Worm (Caenorhabditis elegans) whole organism, young adult: ENCODE results near the gene F52G3.7.

Source experiments
- B0035.1 ChIP-seq: sonication (generic microtip); optimal IDR thresholded peaks from 2 replicates; lab custom pipeline; 2016; ENCODE audit warnings: missing genetic modification characterization, mild to moderate bottlenecking, missing compliant biosample characterization, missing genotype, missing genetic modification reagents
- C06A6.2 ChIP-seq: fragments of 200-800 bp; sonication (Bioruptor generic); conservative IDR thresholded peaks from 2 replicates; pipeline ENCODE4 v1.3.6; 2022; ENCODE audit warnings: missing genetic modification characterization, missing compliant biosample characterization
- F39B2.1 ChIP-seq: fragments of 200-800 bp; sonication (Bioruptor generic); IDR thresholded peaks from 2 replicates; pipeline ENCODE4 v1.3.6; 2022; ENCODE audit warnings: missing genetic modification reagents, missing genetic modification characterization, missing compliant biosample characterization
- ccch-3 ChIP-seq: fragments of 200-800 bp; sonication (Bioruptor generic); optimal IDR thresholded peaks from 2 replicates; lab custom pipeline; 2018; ENCODE audit warnings: mild to moderate bottlenecking, missing genetic modification characterization, missing compliant biosample characterization
- him-1 ChIP-seq: sonication (generic microtip); optimal IDR thresholded peaks from 2 replicates; lab custom pipeline; 2016; ENCODE audit warnings: missing genotype, missing genetic modification reagents, missing genetic modification characterization, missing compliant biosample characterization
- madf-8 ChIP-seq: fragments of 200-800 bp; sonication (Bioruptor generic); conservative IDR thresholded peaks from 2 replicates; pipeline ENCODE4 v1.3.6; 2022; ENCODE audit warnings: missing genetic modification reagents, missing genetic modification characterization, missing compliant biosample characterization
- nfya-1 ChIP-seq: sonication (generic microtip); optimal IDR thresholded peaks from 2 replicates; lab custom pipeline; 2017; ENCODE audit warnings: antibody characterized with exemption, missing compliant biosample characterization, missing genetic modification characterization, borderline replicate concordance; ENCODE audit not compliant: insufficient read depth
- nfya-2 ChIP-seq: fragments of 200-800 bp; sonication (Bioruptor generic); IDR thresholded peaks from 2 replicates; pipeline ENCODE4 v1.3.6; 2022; ENCODE audit warnings: missing genetic modification reagents, missing genetic modification characterization, missing compliant biosample characterization
- unc-130 ChIP-seq: sonication (generic microtip); optimal IDR thresholded peaks from 2 replicates; lab custom pipeline; 2016; ENCODE audit warnings: missing genetic modification reagents, missing genetic modification characterization, missing compliant biosample characterization
- unc-62 ChIP-seq: fragments of 150-350 bp; optimal IDR thresholded peaks from 2 replicates; lab custom pipeline; 2014; ENCODE audit warnings: missing biosample characterization, missing genetic modification reagents, missing genetic modification characterization
- ztf-28 ChIP-seq: fragments of 200-800 bp; sonication (Bioruptor generic); IDR thresholded peaks from 2 replicates; pipeline ENCODE4 v1.3.6; 2022; ENCODE audit warnings: missing genetic modification reagents, missing genetic modification characterization, missing compliant biosample characterization

ce11 chrX:16928087-16928486, 35.6 kb upstream of the F52G3.7 start:
- no peak for TF ChIP-seq nfya-1 (tag; lab: Kevin White, UChicago)
- TF ChIP-seq F39B2.1 (GFP tag; lab: Robert Waterston, UW) = no peak
- TF ChIP-seq ztf-28 = 0 out of 2 replicates have a peak, but pooled peaks have one; percentile 65
- TF ChIP-seq him-1 (tag; lab: Kevin White, UChicago) = peak; percentile 77
- no peak for TF ChIP-seq C06A6.2 (GFP tag; lab: Robert Waterston, UW)
- no peak for TF ChIP-seq unc-62 (GFP tag; lab: Kevin White, UChicago)
- no peak for TF ChIP-seq ccch-3 (GFP tag; lab: Kevin White, UChicago)
- TF ChIP-seq B0035.1 (tag; lab: Kevin White, UChicago) = no peak
- no peak for TF ChIP-seq nfya-2 (GFP tag; lab: Robert Waterston, UW)
- peak; percentile 6 for TF ChIP-seq unc-130 (GFP tag; lab: Kevin White, UChicago)
- no peak for TF ChIP-seq madf-8 (GFP tag; lab: Robert Waterston, UW)
